Worm (Caenorhabditis elegans) whole organism, L4/young adult: ENCODE results near the gene F58A6.9.
"Not testable (repeated sequence)": the region's sequence is repeated elsewhere in the genome, so short reads cannot be mapped to it uniquely, and the experiment has no call there.

Experiments
- W03F9.2 ChIP-seq: fragments of 150-350 bp; optimal IDR thresholded peaks from 2 replicates; lab custom pipeline; 2014; ENCODE audit warnings: missing biosample characterization, missing genetic modification characterization
- dao-5 ChIP-seq: sonication (generic microtip); optimal IDR thresholded peaks from 2 replicates; lab custom pipeline; 2016; ENCODE audit warnings: missing genotype, missing genetic modification characterization, moderate library complexity, missing compliant biosample characterization
- him-1 ChIP-seq: sonication (generic microtip); optimal IDR thresholded peaks from 2 replicates; lab custom pipeline; 2016; ENCODE audit warnings: missing genotype, missing genetic modification reagents, missing genetic modification characterization, missing compliant biosample characterization

F58A6.9 gene

DNA sequence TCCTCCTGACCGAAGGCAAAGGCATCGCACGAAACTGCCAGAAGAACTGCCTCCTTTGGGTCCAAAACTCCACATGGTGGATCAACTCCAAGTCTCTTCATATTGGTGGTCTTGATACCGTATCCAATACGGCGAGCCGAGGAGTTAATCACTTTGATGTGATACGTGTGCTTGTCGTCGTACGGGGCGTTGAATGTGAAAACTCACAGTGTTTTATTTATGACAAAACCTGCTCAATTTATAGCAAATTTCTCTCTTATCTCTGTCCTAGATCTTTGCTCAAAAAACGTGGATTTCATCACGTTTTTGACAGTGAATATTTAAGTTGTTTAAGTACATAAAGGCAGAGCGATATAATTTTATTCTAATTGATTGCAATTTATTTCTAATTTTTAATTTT, at the start of gene F58A6.9:
Gene F58A6.9, minus strand, starts transcription at position 101 of the 400 bp plus-strand sequence.
- TF ChIP-seq him-1; W03F9.2 (tag; lab: Kevin White, UChicago); dao-5 (tag; lab: Kevin White, UChicago): not testable (repeated sequence)

DNA sequence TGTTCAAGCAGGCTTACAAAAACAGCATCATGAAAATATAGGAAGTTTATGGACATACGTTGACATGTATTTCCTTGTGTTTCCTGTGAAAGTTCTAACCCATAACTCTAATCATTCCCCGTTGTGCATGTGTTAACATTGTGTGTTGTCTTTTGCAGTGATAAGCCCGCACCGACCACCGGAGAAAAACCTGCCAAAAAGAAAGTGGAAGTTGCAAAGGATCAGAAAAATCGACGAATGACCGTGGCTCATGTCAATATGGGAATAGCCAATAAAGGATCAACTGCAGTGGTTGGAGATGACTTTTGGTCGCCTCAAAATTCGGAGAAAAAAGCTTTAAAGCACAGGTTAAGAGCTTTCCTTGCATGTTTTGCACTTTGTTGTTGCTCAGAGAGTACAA, 46.6 kb upstream of the F58A6.9 start:
- TF ChIP-seq W03F9.2 (tag; lab: Kevin White, UChicago), result no peak
- no peak for TF ChIP-seq dao-5 (tag; lab: Kevin White, UChicago)
- TF ChIP-seq him-1, result no peak

DNA sequence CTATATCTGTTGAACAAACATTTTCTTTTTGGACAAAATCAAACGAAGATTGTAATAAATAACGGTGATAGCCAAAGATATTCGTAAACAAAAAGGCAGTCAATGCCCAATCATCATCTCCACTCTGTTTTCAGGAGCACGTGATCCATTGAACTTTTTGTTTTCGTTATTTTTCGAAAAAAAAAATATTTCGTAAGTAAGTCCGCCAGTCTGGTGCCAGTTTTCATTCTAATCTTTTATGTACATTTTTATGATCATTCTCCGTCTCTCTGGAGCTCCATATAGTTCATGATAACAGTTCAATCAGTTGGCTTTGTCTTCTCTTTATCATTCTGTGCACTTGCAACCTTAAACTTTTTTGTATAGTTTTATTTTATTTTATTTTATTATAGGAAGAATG, 44.3 kb upstream of the F58A6.9 start, which contains the start of gene ampd-1:
Gene ampd-1, plus strand, starts transcription at position 393 of the 400 bp plus-strand sequence.
- TF ChIP-seq W03F9.2 (tag; lab: Kevin White, UChicago) (no peak), him-1 (no peak), dao-5 (tag; lab: Kevin White, UChicago) (no peak)

DNA sequence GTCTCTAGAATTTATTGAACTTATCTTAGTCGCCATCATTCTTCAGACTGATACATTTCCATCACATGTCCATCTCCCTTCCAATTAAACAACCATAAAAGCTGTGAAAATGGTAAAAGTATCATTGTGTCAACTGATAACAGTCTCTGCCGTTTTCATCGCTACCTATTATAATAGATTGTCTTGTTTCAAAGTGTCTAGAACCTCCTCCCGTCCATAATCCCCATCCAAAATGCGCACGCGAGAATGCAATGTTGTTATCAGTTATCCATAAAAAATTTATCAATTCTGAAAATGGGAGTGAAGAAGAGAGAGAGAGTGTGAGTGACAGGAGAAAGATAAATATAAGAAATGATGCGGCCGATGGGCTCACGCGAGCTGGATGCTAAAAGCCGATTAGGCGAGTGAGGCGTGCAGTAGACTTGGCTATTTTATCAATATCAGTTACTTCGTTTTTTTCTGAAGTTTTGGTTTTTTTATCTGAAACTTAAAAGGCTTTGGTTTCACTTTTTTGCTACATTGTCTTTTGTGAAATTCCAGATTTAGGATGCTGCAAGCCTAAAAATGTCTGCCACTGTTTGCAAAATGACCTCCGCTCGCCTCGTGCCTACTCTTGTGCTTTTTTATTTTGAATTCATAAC, 43.4 kb upstream of the F58A6.9 start:
- TF ChIP-seq him-1 (no peak), dao-5 (tag; lab: Kevin White, UChicago) (no peak), W03F9.2 (tag; lab: Kevin White, UChicago) (no peak)

DNA sequence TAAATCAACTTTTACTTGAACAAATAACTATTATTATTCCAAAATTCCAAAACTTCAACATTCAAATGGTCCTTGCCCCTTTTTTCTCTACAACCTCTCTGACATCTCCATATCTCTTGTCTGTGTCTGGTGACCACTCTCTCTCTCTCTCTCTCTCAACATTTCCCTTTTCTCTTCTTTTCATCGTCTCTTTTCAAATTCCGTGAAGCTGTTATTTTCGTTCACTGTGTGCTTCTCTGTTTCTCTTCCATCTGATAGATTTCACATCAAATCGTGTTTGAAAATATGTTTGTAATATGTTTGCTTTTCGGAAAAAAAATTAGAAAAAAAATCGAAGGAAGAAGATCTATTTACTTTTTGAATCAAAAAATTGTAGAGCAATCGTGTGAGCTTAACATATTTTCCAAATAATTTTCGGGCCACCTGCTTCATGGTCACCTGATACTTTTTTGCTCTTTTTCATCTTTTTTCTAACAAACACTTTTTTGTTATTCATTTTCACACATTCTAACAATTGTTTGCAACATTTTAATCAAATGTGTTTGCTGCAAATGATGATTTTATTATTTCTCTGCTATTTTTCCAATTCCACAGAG, 42.4 kb upstream of the F58A6.9 start:
- TF ChIP-seq him-1, result no peak
- TF ChIP-seq W03F9.2 (tag; lab: Kevin White, UChicago), result no peak
- TF ChIP-seq dao-5 (tag; lab: Kevin White, UChicago), result no peak

DNA sequence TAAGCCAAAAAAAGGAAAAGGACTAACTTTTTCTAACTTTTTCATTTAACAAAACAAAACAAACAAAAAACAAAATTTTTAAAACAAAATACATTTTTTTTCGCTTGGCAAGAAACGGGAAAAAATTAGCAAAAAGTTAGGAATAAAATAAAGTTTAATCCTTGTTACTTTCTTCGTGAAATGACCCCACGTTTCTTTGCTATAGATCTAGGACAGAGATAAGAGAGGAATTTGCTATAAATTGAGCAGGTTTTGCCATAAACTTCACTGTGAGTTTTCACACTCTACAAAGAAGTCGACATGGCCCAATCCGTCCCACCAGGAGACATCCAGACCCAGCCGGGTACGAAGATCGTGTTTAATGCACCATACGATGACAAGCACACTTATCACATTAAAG, 40.8 kb upstream of the F58A6.9 start, which contains the start of gene msp-50:
Gene msp-50, plus strand, starts transcription at position 301 of the 400 bp plus-strand sequence.
- TF ChIP-seq dao-5 (tag; lab: Kevin White, UChicago), result no peak
- TF ChIP-seq him-1, result no peak
- TF ChIP-seq W03F9.2 (tag; lab: Kevin White, UChicago), result no peak

DNA sequence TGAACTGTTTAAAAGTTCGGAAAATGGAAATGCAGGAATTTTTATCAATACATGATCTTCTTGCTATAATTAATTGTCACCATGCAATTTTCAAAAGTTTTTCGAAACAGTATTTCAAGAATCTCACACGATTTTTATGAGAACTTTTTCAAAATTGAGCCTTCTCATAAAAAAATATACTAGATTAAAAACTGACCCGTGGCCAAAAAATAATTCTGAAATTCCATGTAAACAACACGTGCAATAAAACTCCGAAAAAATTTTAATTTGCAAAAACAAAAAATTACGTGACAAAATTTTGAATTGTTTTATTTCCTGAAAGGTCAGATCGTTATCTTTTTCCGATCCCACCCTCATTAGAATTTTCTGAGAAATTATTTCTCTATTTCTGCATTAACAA, 36.8 kb upstream of the F58A6.9 start, which contains the start of gene C34F11.5:
Gene C34F11.5, plus strand, starts transcription at position 301 of the 400 bp plus-strand sequence.
- TF ChIP-seq dao-5 (tag; lab: Kevin White, UChicago), result no peak
- TF ChIP-seq W03F9.2 (tag; lab: Kevin White, UChicago), result no peak
- TF ChIP-seq him-1, result no peak

DNA sequence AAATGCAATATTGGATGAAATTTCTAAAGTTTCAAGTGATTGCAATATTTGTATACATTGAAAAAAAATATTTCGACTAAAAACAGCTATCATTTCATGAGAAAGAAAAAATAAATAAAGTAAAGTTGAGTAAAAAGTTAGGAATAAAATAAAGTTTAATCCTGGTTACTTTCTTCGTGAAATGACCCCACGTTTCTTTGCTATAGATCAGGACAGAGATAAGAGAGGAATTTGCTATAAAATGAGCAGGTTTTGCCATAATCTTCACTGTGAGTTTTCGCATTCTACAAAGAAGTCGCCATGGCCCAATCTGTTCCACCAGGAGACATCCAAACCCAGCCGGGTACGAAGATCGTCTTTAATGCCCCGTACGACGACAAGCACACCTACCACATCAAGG, 35.4 kb upstream of the F58A6.9 start, which contains the start of gene msp-49:
Gene msp-49, plus strand, starts transcription at position 301 of the 400 bp plus-strand sequence.
- TF ChIP-seq him-1 (no peak), W03F9.2 (tag; lab: Kevin White, UChicago) (no peak), dao-5 (tag; lab: Kevin White, UChicago) (no peak)

DNA sequence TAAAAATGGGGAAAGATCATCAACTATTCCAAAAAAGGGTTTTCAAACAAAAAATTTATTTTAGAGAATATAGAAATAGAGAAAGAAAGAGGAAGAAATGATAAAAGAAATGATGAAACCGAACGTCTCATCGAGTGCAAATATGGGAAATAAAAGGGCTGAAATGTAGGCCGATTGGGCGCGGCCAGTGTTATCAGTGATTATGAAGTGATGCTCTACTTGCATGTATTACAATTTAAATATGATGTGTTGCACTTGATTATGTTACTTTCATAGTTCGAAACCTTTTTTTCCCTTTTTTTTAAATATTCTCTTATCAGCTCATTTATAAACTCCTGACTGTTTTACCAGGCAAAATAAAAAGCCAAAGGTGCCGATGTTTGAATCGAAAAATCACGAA, 33.1 kb upstream of the F58A6.9 start:
- no peak for TF ChIP-seq him-1
- no peak for TF ChIP-seq dao-5 (tag; lab: Kevin White, UChicago)
- no peak for TF ChIP-seq W03F9.2 (tag; lab: Kevin White, UChicago)

DNA sequence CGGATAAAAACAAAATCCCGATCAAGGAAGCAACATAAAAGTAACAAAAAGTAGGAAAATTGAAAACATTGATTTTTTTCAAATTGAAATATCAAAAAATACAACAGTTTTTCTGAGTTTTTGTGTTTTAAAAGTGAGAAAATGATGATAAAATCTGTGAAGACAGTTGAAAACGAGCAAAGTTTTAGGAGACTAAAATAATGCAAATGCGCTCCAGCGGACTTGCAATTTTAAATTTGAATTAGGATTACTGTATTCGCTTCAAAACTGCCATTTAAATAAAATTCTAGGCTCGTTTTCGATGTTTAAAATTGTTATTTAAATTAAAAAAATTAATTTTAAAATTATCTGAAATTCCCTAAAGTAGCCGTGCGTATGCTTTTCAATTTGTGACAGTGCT, 29.3 kb upstream of the F58A6.9 start:
- no peak for TF ChIP-seq dao-5 (tag; lab: Kevin White, UChicago)
- TF ChIP-seq him-1, result no peak
- TF ChIP-seq W03F9.2 (tag; lab: Kevin White, UChicago), result no peak

DNA sequence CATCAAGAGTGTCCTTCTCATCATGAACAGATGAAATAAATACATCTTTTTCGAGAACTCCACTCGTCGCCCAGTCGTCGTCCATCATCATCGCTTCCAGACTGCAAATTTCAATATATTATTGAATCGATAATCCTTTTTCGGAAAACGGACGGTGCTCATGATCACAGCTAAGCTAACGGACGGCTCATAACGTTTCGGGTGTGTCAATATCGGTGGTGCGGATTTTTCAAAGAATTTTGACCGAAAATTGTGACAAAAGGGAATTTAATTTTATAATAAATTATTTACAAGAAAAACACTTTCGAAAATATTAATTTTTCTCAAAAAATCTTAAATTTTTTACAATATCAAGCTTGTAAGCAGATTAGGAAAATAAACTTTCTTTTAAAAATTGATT, 28.8 kb upstream of the F58A6.9 start, which contains the start of gene crh-2:
Gene crh-2, minus strand, starts transcription at position 101 of the 400 bp plus-strand sequence.
- no peak for TF ChIP-seq him-1
- no peak for TF ChIP-seq dao-5 (tag; lab: Kevin White, UChicago)
- TF ChIP-seq W03F9.2 (tag; lab: Kevin White, UChicago), result no peak

DNA sequence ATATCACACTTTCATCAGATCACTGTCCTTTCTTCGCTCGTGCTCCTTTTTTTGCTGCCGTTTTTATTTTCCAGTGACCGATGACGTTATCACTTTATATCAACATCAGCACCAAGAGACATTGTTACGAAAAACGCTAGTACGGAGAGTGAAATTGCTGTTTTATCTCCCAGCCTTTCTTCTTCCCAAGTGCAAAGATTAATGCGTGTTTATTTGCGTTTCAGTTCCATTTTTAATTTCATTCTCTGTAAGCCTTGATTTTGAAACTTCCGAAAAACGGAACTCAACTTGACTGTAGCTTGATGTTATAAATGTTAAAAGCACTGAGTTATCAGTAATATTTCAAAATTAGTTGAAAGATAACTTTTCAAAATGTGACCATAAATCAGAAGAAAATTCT, 28.2 kb upstream of the F58A6.9 start:
- TF ChIP-seq dao-5 (tag; lab: Kevin White, UChicago), result no peak

DNA sequence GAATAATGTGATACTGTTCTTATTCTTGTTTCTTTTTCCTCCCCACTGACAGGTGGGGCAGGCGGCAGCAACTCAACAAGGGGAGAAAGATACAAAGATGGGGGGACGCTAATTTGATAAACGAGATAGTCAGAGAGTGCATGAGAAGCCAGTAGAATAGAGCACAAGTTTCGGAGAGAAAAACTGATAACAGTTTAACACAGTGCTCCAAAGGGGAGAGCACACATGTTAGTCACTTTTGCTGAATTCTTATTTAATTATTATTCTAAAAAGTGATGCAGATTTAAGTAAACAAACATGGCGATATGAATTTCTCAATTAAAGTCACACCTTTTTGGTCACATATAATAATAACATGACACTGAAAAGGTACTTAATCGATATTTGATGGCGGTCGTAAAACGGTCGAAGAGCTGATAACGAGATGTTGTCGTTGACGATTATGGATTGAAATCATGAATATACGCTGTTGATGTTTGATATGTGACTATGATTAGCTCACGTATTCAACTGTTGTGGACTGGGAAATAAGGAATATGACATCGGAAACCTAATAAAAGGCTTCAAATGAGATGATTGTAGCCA, 27.4 kb upstream of the F58A6.9 start:
- no peak for TF ChIP-seq W03F9.2 (tag; lab: Kevin White, UChicago)
- TF ChIP-seq him-1, result no peak
- TF ChIP-seq dao-5 (tag; lab: Kevin White, UChicago), result no peak
